Worm (Caenorhabditis elegans): ENCODE results near the gene F39F10.3.

DNA sequence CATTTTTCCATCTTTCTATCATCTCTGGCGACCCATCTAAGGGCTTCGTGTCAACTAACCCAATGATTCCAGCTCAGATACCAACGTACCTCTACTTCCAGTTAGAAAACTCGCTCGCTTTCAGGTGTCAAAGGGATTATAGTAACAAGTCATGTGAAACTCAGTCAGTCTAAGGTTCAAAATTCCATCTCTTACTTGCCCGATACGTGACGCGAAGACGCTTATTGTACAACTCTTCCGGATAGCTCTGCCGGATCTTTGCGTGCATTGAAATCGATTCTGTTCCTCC, 38.5 kb downstream of the F39F10.3 start:
- TF ChIP-seq dpl-1 (GFP tag; optimal IDR thresholded peaks at IDR 0.05): no peak
- TF ChIP-seq nhr-77 (tag; optimal IDR thresholded peaks at IDR 0.05): no peak
- TF ChIP-seq egl-43 (GFP tag; IDR thresholded peaks at IDR 0.05): no peak
- TF ChIP-seq unc-62 (GFP tag; optimal IDR thresholded peaks at IDR 0.05 in 1 of 2): peak in 1 of 2 experiments; percentile 95
- TF ChIP-seq unc-62 (tag; optimal IDR thresholded peaks at IDR 0.05): no peak
- TF ChIP-seq nhr-11 (tag; optimal IDR thresholded peaks at IDR 0.05): no peak
- TF ChIP-seq dmd-6 (GFP tag; IDR thresholded peaks at IDR 0.05): no peak
- TF ChIP-seq ztf-7 (tag; optimal IDR thresholded peaks at IDR 0.05): no peak
- no peak for TF ChIP-seq sdz-12 (GFP tag; optimal IDR thresholded peaks at IDR 0.05)
- no peak for TF ChIP-seq T20F7.1 (GFP tag; optimal IDR thresholded peaks at IDR 0.05)
- no peak for TF ChIP-seq unc-130 (GFP tag; optimal IDR thresholded peaks at IDR 0.05)
- TF ChIP-seq R02D3.7 (tag; optimal IDR thresholded peaks at IDR 0.05): no peak
